Worm (Caenorhabditis elegans): ENCODE measurements around the gene F42F12.3.

DNA sequence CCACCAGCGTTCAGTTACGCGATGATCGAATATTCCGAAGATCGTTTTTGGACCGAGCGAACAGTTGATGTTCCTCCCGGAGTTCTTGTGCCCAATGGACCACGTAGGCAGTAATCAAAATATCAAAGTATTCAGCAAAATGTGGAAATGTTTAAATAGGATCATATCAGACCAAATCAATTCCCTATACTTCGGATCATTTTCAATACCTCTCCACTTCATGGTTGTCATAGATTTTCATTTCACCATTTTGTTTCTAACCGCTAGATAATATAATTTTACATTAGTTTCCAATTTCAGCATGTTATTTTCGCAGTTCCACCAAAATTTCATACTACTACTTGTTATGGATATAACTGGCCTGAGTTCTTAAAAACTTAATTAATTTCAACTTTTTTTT is 32.8 kb upstream of the F42F12.3 start:
- TF ChIP-seq dao-5 (tag; optimal IDR thresholded peaks at IDR 0.05) (no peak), him-1 (tag; optimal IDR thresholded peaks at IDR 0.05) (no peak), W03F9.2 (tag; optimal IDR thresholded peaks at IDR 0.05) (no peak)
